Worm (Caenorhabditis elegans) whole organism, late embryonic: ENCODE measurements around the gene col-173.

Source experiments
- ama-1 ChIP-seq: fragments of 150-350 bp; optimal IDR thresholded peaks from 2 replicates; lab custom pipeline; 2014
- che-1 ChIP-seq: sonication (generic microtip); optimal IDR thresholded peaks from 2 replicates; lab custom pipeline; 2016; ENCODE audit warnings: mild to moderate bottlenecking, missing genetic modification characterization, missing compliant biosample characterization
- madf-2 ChIP-seq: sonication (generic microtip); optimal IDR thresholded peaks from 2 replicates; lab custom pipeline; 2017; ENCODE audit warnings: missing genetic modification characterization, missing compliant biosample characterization
- pag-3 ChIP-seq: sonication (generic microtip); optimal IDR thresholded peaks from 2 replicates; lab custom pipeline; 2016; ENCODE audit warnings: missing compliant biosample characterization, missing genetic modification characterization, borderline replicate concordance
- pha-4 ChIP-seq: fragments of 150-350 bp; optimal IDR thresholded peaks from 2 replicates; lab custom pipeline; 2018; ENCODE audit warnings: missing biosample characterization, missing genetic modification reagents, missing genetic modification characterization
- pqm-1 ChIP-seq: sonication (generic microtip); optimal IDR thresholded peaks from 2 replicates; lab custom pipeline; 2016; ENCODE audit warnings: missing genetic modification characterization, missing compliant biosample characterization
- syd-9 ChIP-seq: sonication (generic microtip); optimal IDR thresholded peaks from 2 replicates; lab custom pipeline; 2016; ENCODE audit warnings: mild to moderate bottlenecking, missing genetic modification characterization, moderate library complexity, missing compliant biosample characterization
- tbx-2 ChIP-seq: sonication (generic microtip); optimal IDR thresholded peaks from 2 replicates; lab custom pipeline; 2016; ENCODE audit warnings: missing genetic modification characterization, missing compliant biosample characterization

ce11 chrX:6916150-6916549, 38.8 kb upstream of the col-173 start:
- TF ChIP-seq pqm-1 (no peak), tbx-2 (tag; lab: Kevin White, UChicago) (no peak), che-1 (tag; lab: Kevin White, UChicago) (no peak), ama-1 (lab: Kevin White, UChicago) (no peak), pag-3 (tag; lab: Kevin White, UChicago) (no peak), pha-4 (tag; lab: Kevin White, UChicago) (no peak), madf-2 (tag; lab: Kevin White, UChicago) (no peak), syd-9 (tag; lab: Kevin White, UChicago) (no peak)
